Comparison of ENCODE assay signal across 2 fruit fly cellular contexts in genomic region chrX:14017414-14017813, dm6.
TF ChIP-seq lines count a peak whose summit lies in the region.

No protein-coding gene starts in this region.

TF ChIP-seq in whole organism, prepupa, 60 proteins besides CTCF, POLR2A, EP300 and RAD21 (continues in another document):
- TF ChIP-seq CG6792 (GFP tag; optimal IDR thresholded peaks at IDR 0.05; lab: Kevin White, UChicago) (no peak), CG8632 (GFP tag; optimal IDR thresholded peaks at IDR 0.05; lab: Kevin White, UChicago) (no peak), CG11294 (GFP tag; IDR thresholded peaks at IDR 0.05; lab: Robert Waterston, UW) (no peak), CG6163 (GFP tag; IDR thresholded peaks at IDR 0.05; lab: Robert Waterston, UW) (peak; percentile 75), fd59A (GFP tag; optimal IDR thresholded peaks at IDR 0.05; lab: Kevin White, UChicago) (peak; percentile 50), CG8319 (GFP tag; optimal IDR thresholded peaks at IDR 0.05; lab: Kevin White, UChicago) (no peak), Smox (GFP tag; optimal IDR thresholded peaks at IDR 0.05; lab: Kevin White, UChicago) (no peak), eg (GFP tag; IDR thresholded peaks at IDR 0.05; lab: Robert Waterston, UW) (no peak), Ets96B (tag; optimal IDR thresholded peaks at IDR 0.05; lab: Kevin White, UChicago) (peak; percentile 69), Hr38 (GFP tag; optimal IDR thresholded peaks at IDR 0.05; lab: Kevin White, UChicago) (no peak), Eip78C (GFP tag; lab: Kevin White, UChicago) (peak; percentile 83), Hr4 (GFP tag; optimal IDR thresholded peaks at IDR 0.05; lab: Kevin White, UChicago) (no peak), lz (GFP tag; optimal IDR thresholded peaks at IDR 0.05; lab: Kevin White, UChicago) (no peak), CG3032 (tag; optimal IDR thresholded peaks at IDR 0.05; lab: Kevin White, UChicago) (peak; percentile 59), CG6808 (GFP tag; optimal IDR thresholded peaks at IDR 0.05; lab: Kevin White, UChicago) (peak; percentile 53), Ets21C (GFP tag; optimal IDR thresholded peaks at IDR 0.05; lab: Kevin White, UChicago) (no peak), dac (GFP tag; optimal IDR thresholded peaks at IDR 0.05; lab: Kevin White, UChicago) (no peak), Eip75B (GFP tag; optimal IDR thresholded peaks at IDR 0.05; lab: Kevin White, UChicago) (peak; percentile 25), CG10669 (GFP tag; optimal IDR thresholded peaks at IDR 0.05; lab: Kevin White, UChicago) (peak; percentile 68), Hr39 (GFP tag; optimal IDR thresholded peaks at IDR 0.05; lab: Kevin White, UChicago) (no peak), Lpt (GFP tag; optimal IDR thresholded peaks at IDR 0.05; lab: Kevin White, UChicago) (no peak), CG9139 (GFP tag; optimal IDR thresholded peaks at IDR 0.05; lab: Kevin White, UChicago) (no peak), ss (GFP tag; optimal IDR thresholded peaks at IDR 0.05; lab: Kevin White, UChicago) (peak; percentile 64), CG7368 (GFP tag; optimal IDR thresholded peaks at IDR 0.05; lab: Kevin White, UChicago) (no peak), net (GFP tag; optimal IDR thresholded peaks at IDR 0.05; lab: Kevin White, UChicago) (no peak), CG32006 (GFP tag; optimal IDR thresholded peaks at IDR 0.05; lab: Kevin White, UChicago) (no peak), CG10631 (GFP tag; optimal IDR thresholded peaks at IDR 0.05; lab: Kevin White, UChicago) (peak; percentile 44), Gug (GFP tag; IDR thresholded peaks at IDR 0.05; lab: Robert Waterston, UW) (0 out of 2 replicates have a peak, but pooled peaks have one; percentile 17), fd85E (GFP tag; optimal IDR thresholded peaks at IDR 0.05; lab: Kevin White, UChicago) (no peak), CG6276 (GFP tag; optimal IDR thresholded peaks at IDR 0.05; lab: Kevin White, UChicago) (no peak), CG11902 (GFP tag; optimal IDR thresholded peaks at IDR 0.05; lab: Kevin White, UChicago) (no peak), CG31627 (GFP tag; optimal IDR thresholded peaks at IDR 0.05; lab: Kevin White, UChicago) (no peak), CG8119 (GFP tag; IDR thresholded peaks at IDR 0.05; lab: Robert Waterston, UW) (peak; percentile 42; the same call in 1 of the 3 replicates), Blimp-1 (GFP tag; optimal IDR thresholded peaks at IDR 0.05; lab: Kevin White, UChicago) (no peak), CG16779 (tag; optimal IDR thresholded peaks at IDR 0.05; lab: Kevin White, UChicago) (no peak), Sox14 (GFP tag; optimal IDR thresholded peaks at IDR 0.05; lab: Kevin White, UChicago) (peak; percentile 2), CG11762 (GFP tag; optimal IDR thresholded peaks at IDR 0.05; lab: Kevin White, UChicago; ENCODE audit: insufficient read depth) (no peak), fkh (GFP tag; optimal IDR thresholded peaks at IDR 0.05; lab: Kevin White, UChicago) (no peak), topi (GFP tag; optimal IDR thresholded peaks at IDR 0.05; lab: Kevin White, UChicago) (no peak), pdm3 (GFP tag; optimal IDR thresholded peaks at IDR 0.05; lab: Kevin White, UChicago) (peak; percentile 38), Sox102F (GFP tag; optimal IDR thresholded peaks at IDR 0.05; lab: Kevin White, UChicago) (no peak), Eip93F (GFP tag; optimal IDR thresholded peaks at IDR 0.05; lab: Kevin White, UChicago) (no peak), CG3919 (GFP tag; optimal IDR thresholded peaks at IDR 0.05; lab: Kevin White, UChicago) (peak; percentile 45), CG1621 (tag; optimal IDR thresholded peaks at IDR 0.05; lab: Kevin White, UChicago) (peak; percentile 47), spab (GFP tag; optimal IDR thresholded peaks at IDR 0.05; lab: Kevin White, UChicago) (peak; percentile 54), cyc (GFP tag; optimal IDR thresholded peaks at IDR 0.05; lab: Kevin White, UChicago) (no peak), esn (GFP tag; optimal IDR thresholded peaks at IDR 0.05; lab: Kevin White, UChicago) (no peak), achi (GFP tag; optimal IDR thresholded peaks at IDR 0.05; lab: Kevin White, UChicago) (peak; percentile 39)

TF ChIP-seq in whole organism, pupa, 21 proteins besides CTCF, POLR2A, EP300 and RAD21:
- TF ChIP-seq gl (tag; optimal IDR thresholded peaks at IDR 0.05; lab: Kevin White, UChicago) (peak; percentile 22), Ets98B (GFP tag; IDR thresholded peaks at IDR 0.05; lab: Robert Waterston, UW) (no peak), D1 (tag; optimal IDR thresholded peaks at IDR 0.05; lab: Kevin White, UChicago) (no peak), CG14655 (GFP tag; optimal IDR thresholded peaks at IDR 0.05; lab: Kevin White, UChicago) (peak; percentile 61), fd96Ca (GFP tag; IDR thresholded peaks at IDR 0.05; lab: Robert Waterston, UW) (0 out of 3 replicates have a peak, but pooled peaks have one; percentile 25), CG12605 (GFP tag; IDR thresholded peaks at IDR 0.05; lab: Robert Waterston, UW) (no peak; the same call in 1 of the 2 replicates), CG13204 (GFP tag; optimal IDR thresholded peaks at IDR 0.05; lab: Kevin White, UChicago) (no peak), CG8159 (tag; optimal IDR thresholded peaks at IDR 0.05; lab: Kevin White, UChicago) (peak; percentile 74), EcR (GFP tag; optimal IDR thresholded peaks at IDR 0.05; lab: Kevin White, UChicago) (no peak), CG9948 (tag; optimal IDR thresholded peaks at IDR 0.05; lab: Kevin White, UChicago) (peak; percentile 58), rn (GFP tag; IDR thresholded peaks at IDR 0.05; lab: Robert Waterston, UW) (no peak), CG15710 (tag; optimal IDR thresholded peaks at IDR 0.05; lab: Kevin White, UChicago) (peak; percentile 65), CG34367 (tag; optimal IDR thresholded peaks at IDR 0.05; lab: Kevin White, UChicago) (peak; percentile 57), CG32121 (GFP tag; IDR thresholded peaks at IDR 0.05; lab: Robert Waterston, UW) (no peak), CG8301 (tag; optimal IDR thresholded peaks at IDR 0.05; lab: Kevin White, UChicago) (peak; percentile 48), CG4496 (GFP tag; IDR thresholded peaks at IDR 0.05; lab: Robert Waterston, UW) (peak; percentile 54; the same call in 1 of the 3 replicates), Pif1A (GFP tag; optimal IDR thresholded peaks at IDR 0.05; lab: Kevin White, UChicago) (peak; percentile 18), Pif1B (GFP tag; optimal IDR thresholded peaks at IDR 0.05; lab: Kevin White, UChicago) (peak; percentile 52), CG17806 (tag; optimal IDR thresholded peaks at IDR 0.05; lab: Kevin White, UChicago) (peak; percentile 63), CG10348 (GFP tag; IDR thresholded peaks at IDR 0.05; lab: Robert Waterston, UW) (no peak), Snoo (tag; optimal IDR thresholded peaks at IDR 0.05; lab: Kevin White, UChicago) (no peak)
